Worm (Caenorhabditis elegans) whole organism, L4/young adult: ENCODE data around the gene abhd-5.1.

Source experiments
- W03F9.2 ChIP-seq: fragments of 150-350 bp; optimal IDR thresholded peaks from 2 replicates; lab custom pipeline; 2014; ENCODE audit warnings: missing biosample characterization, missing genetic modification characterization
- dao-5 ChIP-seq: sonication (generic microtip); optimal IDR thresholded peaks from 2 replicates; lab custom pipeline; 2016; ENCODE audit warnings: missing genotype, missing genetic modification characterization, moderate library complexity, missing compliant biosample characterization
- him-1 ChIP-seq: sonication (generic microtip); optimal IDR thresholded peaks from 2 replicates; lab custom pipeline; 2016; ENCODE audit warnings: missing genotype, missing genetic modification reagents, missing genetic modification characterization, missing compliant biosample characterization

ce11 chrV:4868698-4869097 lies 21.2 kb downstream of the abhd-5.1 start:
- TF ChIP-seq him-1 (tag; lab: Kevin White, UChicago) (no peak), W03F9.2 (tag; lab: Kevin White, UChicago) (no peak), dao-5 (tag; lab: Kevin White, UChicago) (no peak)
